Fruit fly (Drosophila melanogaster): Measurements from ENCODE around the gene pkm.

The pkm gene

DNA sequence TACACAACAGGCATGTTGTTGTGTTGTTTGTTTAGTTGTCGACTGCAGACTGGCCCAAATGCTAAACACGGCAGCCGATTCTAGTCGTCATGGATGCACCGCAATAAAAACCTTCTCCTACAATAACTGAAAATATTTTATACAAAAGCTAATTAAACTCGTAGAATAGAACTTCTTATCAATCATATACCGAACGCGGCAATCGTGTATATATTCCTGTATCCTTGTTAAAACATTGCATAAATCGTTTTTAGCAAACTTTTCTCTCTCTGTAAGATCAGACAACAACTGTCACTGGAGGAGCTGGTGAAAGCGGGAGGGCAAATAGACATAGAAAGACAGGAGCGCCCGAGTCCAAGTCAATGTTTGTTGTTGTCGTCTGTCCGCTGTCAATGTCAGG, 35.3 kb downstream of the pkm start (continued):
- TF ChIP-seq CG6813 (GFP tag; optimal IDR thresholded peaks at IDR 0.05) (peak; percentile 14), scrt (GFP tag; optimal IDR thresholded peaks at IDR 0.05) (no peak), YL-1 (GFP tag; optimal IDR thresholded peaks at IDR 0.05) (no peak), Dek (tag; optimal IDR thresholded peaks at IDR 0.05) (no peak), CG9727 (GFP tag; optimal IDR thresholded peaks at IDR 0.05) (peak; percentile 54), Sox100B (GFP tag; optimal IDR thresholded peaks at IDR 0.05) (peak; percentile 10), CHES-1-like (GFP tag; optimal IDR thresholded peaks at IDR 0.05) (peak; percentile 6), ci (GFP tag; IDR thresholded peaks at IDR 0.05) (0 out of 3 replicates have a peak, but pooled peaks have one; percentile 16), CG17186 (GFP tag; optimal IDR thresholded peaks at IDR 0.05) (no peak), yki (optimal IDR thresholded peaks at IDR 0.05) (no peak), Dref (GFP tag; IDR thresholded peaks at IDR 0.05) (no peak), Elba2 (GFP tag; optimal IDR thresholded peaks at IDR 0.05) (no peak), inv (GFP tag; IDR thresholded peaks at IDR 0.05; ENCODE audit: partially characterized antibody) (no peak), lilli (GFP tag; optimal IDR thresholded peaks at IDR 0.05) (peak; percentile 46), CG7839 (tag; optimal IDR thresholded peaks at IDR 0.05) (peak; percentile 59), D (optimal IDR thresholded peaks at IDR 0.05) (no peak), D (GFP tag; optimal IDR thresholded peaks at IDR 0.05) (peak; percentile 54), CG32767 (GFP tag; IDR thresholded peaks at IDR 0.05) (no peak), Atf-2 (GFP tag; optimal IDR thresholded peaks at IDR 0.05) (peak; percentile 0), CTCF (GFP tag; optimal IDR thresholded peaks at IDR 0.05) (no peak), Hmr (GFP tag; optimal IDR thresholded peaks at IDR 0.05) (peak; percentile 10), CG9876 (GFP tag; optimal IDR thresholded peaks at IDR 0.05) (no peak), CG18262 (tag; optimal IDR thresholded peaks at IDR 0.05) (peak; percentile 69), vvl (GFP tag; IDR thresholded peaks at IDR 0.05) (peak; percentile 57), bowl (GFP tag; IDR thresholded peaks at IDR 0.05) (no peak), Myb (GFP tag; optimal IDR thresholded peaks at IDR 0.05) (peak; percentile 7), ken (GFP tag; IDR thresholded peaks at IDR 0.05) (no peak), CG11504 (tag; optimal IDR thresholded peaks at IDR 0.05) (peak; percentile 57), cato (GFP tag; optimal IDR thresholded peaks at IDR 0.05; ENCODE audit: borderline replicate concordance) (peak; percentile 7), nom (GFP tag; optimal IDR thresholded peaks at IDR 0.05) (no peak), Hr51 (GFP tag; optimal IDR thresholded peaks at IDR 0.05) (peak; percentile 30 to 38), CG8281 (tag; optimal IDR thresholded peaks at IDR 0.05) (no peak), CG1024 (GFP tag; IDR thresholded peaks at IDR 0.05) (0 out of 2 replicates have a peak, but pooled peaks have one; percentile 29), dpn (GFP tag; optimal IDR thresholded peaks at IDR 0.05) (peak in 1 of 2 experiments; percentile 21), sisA (GFP tag; IDR thresholded peaks at IDR 0.05) (peak; percentile 21; the same call in 1 of the 2 replicates), CG6791 (GFP tag; IDR thresholded peaks at IDR 0.05; ENCODE audit: partially characterized antibody) (no peak), CG12391 (tag; optimal IDR thresholded peaks at IDR 0.05) (peak; percentile 47), CG10462 (GFP tag; optimal IDR thresholded peaks at IDR 0.05) (no peak), CG2202 (tag; optimal IDR thresholded peaks at IDR 0.05) (peak; percentile 35), CG17912 (GFP tag; optimal IDR thresholded peaks at IDR 0.05) (no peak), phol (tag; optimal IDR thresholded peaks at IDR 0.05) (peak; percentile 58), CG13424 (tag; optimal IDR thresholded peaks at IDR 0.05) (peak; percentile 24), unpg (GFP tag; optimal IDR thresholded peaks at IDR 0.05) (peak; percentile 60), CG10267 (tag; optimal IDR thresholded peaks at IDR 0.05) (peak; percentile 64), CG12744 (GFP tag; optimal IDR thresholded peaks at IDR 0.05) (no peak), HHEX (GFP tag; optimal IDR thresholded peaks at IDR 0.05) (no peak), Taf1 (GFP tag; IDR thresholded peaks at IDR 0.05) (no peak), CG10147 (GFP tag; optimal IDR thresholded peaks at IDR 0.05) (peak; percentile 3), gsb-n (tag; optimal IDR thresholded peaks at IDR 0.05) (peak; percentile 50), dmrt11E (tag; optimal IDR thresholded peaks at IDR 0.05) (peak; percentile 74), bbx (GFP tag; IDR thresholded peaks at IDR 0.05; ENCODE audit: partially characterized antibody) (no peak)
